Fruit fly (Drosophila melanogaster) ovary, adult (tissue): ENCODE measurements around the gene CG18581.

Experiments used
- CG17801 ChIP-seq: fragments of 200-800 bp; optimal IDR thresholded peaks from 2 replicates; lab custom pipeline; 2019; ENCODE audit warnings: missing biosample characterization, mild to moderate bottlenecking, missing genetic modification characterization, moderate library complexity; ENCODE audit not compliant: partially characterized antibody

Gene CG18581

DNA sequence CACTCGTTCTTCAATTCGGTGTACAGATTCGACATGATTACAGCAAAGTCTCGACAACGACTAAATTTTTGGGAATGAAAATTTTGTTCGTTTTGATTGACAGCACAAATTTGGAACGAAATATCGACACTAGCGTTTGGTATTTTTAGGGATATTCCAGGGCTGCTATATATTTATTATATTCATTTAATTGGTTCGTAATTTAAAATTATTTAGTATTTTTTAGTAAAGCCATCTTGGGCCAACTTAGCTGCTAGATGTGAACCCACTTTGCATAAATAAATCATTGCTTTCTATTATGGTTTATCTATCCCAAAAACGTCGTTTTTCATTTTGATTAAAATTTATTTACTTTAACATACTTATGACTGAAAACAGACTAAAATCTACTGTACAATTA lies 7.5 kb downstream of the CG18581 start, which contains the start of gene Rpn12R:
TSS of gene Rpn12R (minus strand) at position 101 of the 400 bp plus-strand sequence.
- no peak for TF ChIP-seq CG17801

DNA sequence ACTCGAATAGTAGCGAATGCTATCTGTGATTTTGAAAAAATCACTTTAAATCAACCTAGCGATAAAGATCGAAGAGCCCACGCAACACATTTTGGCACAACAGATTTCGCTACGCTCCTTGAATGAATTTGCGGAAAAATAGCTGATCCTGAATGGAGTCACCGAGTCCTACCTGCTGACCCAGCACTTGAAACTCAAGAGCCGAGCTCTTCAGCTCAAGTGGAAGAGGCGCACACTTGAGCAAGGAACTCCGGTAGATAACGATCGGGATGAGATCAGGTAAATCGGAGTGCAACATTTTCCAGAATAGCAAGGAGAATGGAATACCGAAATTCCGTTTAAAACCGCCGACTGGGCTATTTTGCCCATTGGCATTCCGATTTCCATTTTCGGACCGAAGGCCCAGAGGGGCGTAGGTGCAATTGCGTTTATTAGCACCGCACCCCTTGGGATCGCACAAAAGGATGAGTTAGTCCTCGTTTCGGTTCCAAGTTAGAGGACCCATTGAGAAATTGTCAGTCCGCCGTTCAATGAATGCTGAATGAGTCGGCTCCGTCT lies 9.6 kb downstream of the CG18581 start:
- no peak for TF ChIP-seq CG17801

dm6 chr3L:15039510-15039909 lies 10.5 kb downstream of the CG18581 start:
- TF ChIP-seq CG17801, result no peak

- no peak for TF ChIP-seq CG17801
These were observed 14.4 kb downstream of the CG18581 start for dm6 chr3L:15035585-15035984.

DNA sequence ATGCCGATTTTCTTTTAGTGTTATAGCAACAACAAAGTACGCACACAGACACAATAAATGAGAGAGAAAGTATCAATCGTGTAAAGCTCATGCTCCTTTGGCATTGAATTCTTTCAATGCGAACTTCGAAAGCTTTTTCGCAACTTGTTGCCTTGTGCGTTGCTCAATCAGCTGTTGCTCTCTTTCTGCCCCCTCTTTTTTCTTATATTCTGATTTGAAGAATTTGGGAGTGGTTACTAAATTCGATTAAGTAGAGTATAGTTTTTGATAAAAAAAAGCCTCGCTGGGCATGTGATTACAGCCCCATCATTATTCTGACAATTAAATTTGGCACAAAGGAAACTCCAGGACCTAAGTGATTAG lies 15.3 kb downstream of the CG18581 start:
- TF ChIP-seq CG17801, result no peak

dm6 chr3L:15034061-15034713 lies 15.8 kb downstream of the CG18581 start:
- TF ChIP-seq CG17801, result no peak

- TF ChIP-seq CG17801, result no peak
These were observed 18.2 kb downstream of the CG18581 start for dm6 chr3L:15031773-15032172.

DNA sequence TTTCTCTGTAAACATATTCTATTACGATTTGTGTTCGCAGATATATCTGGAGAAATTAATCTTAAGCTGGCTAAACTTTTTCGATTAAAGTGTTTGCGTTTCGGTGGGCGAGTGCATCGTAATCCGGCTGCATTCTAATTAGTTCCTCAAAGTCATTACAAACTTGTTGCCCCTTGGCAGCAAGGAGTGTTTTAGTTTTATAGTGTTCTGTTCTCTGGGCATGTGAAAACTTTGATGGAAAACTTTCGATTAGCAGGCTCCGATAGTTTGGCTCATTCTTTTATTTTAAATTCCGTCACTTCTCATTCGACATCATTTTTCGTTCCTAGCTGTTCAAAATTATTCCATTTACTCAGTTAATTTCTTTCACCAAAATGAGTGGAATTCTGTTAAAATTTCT lies 26.8 kb downstream of the CG18581 start, which contains the start of gene CG32148:
TSS of gene CG32148 (plus strand) at position 301 of the 400 bp plus-strand sequence.
- TF ChIP-seq CG17801, result no peak

dm6 chr3L:15021008-15021407 lies 29.0 kb downstream of the CG18581 start:
- TF ChIP-seq CG17801, result no peak

DNA sequence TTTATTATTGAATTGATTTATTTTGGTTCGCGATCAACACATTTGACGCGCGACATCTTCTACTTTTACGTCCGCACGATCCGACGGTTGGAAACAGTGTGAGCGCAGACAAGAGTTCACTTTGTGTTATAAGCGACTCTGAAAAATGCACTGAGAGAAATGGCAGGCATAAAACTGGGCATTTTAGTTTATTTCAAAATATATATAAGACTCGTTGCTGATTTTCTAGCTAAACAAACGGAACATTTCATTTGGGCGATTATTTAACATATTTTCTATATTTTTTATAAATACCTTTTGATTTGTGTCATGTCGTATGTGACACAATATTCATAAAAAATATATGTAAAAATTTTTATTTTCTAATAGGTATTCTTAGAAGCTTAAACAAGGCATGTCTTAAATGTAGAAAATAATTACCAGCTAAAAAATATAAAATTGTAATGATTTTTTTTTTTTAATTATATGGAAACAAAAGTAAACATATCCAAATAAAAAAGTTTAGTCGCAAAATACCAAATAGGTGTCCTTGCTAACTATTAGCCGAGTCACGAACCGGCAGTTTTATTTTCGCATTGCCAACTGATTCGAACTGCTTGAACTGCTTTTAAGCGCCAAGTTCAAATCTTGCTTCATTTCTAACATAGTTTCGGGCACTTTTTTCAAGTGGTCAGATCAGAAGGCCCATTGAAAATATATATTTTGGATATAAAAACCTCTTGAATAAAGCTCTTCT lies 35.9 kb downstream of the CG18581 start, which contains the start of gene Reck:
TSS of gene Reck (minus strand) at position 106 of the 736 bp plus-strand sequence.
- no peak for TF ChIP-seq CG17801

DNA sequence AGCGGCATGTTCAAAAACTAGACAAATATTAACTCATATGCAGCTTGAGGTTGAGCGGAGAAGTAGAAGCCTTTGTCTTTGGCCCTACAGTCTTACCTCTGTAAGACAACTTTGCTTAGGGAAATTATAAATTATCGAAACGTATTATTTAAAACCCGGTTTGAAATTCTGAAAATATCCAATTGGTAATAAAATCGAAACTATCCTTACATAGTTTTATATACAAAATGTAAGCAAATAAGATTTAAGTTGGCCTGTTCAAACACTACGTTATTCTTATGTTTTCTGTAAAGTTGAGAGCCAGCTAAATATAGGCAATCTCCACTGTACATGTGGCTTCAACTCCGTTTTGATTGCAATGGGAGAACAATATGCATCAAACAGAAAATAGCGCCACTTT lies 36.7 kb downstream of the CG18581 start:
- no peak for TF ChIP-seq CG17801

DNA sequence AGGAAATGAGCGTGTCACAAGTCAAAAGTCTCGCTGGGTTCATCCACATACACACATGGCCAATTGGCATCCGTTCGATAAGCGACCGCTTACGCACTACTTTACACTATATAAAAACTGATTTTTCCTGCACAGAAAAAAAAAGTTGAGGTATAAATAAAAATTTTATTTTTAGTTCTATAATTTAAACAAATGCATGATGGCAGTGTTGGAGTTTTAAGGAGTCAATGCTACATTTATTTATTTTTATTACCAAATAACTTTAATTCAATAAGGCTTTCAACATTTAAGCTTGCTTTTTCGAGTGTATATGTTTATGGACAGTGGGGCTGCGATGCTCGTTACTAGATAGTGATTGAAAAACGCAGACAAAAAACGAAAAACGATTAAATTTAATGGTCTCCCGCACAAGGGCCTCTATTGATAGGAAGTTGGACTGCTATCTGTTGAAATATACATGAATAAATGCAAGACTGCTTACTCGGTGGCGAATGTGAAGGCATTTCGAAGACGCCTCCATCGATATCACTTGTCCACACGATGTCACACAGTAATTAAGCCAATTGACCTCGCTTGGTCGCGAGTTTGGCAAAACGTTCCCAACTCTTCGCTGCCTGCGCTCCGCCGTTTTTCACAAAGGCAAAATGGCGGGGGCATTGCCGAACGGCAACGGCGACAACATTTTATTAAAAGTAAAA lies 38.2 kb downstream of the CG18581 start:
- no peak for TF ChIP-seq CG17801

DNA sequence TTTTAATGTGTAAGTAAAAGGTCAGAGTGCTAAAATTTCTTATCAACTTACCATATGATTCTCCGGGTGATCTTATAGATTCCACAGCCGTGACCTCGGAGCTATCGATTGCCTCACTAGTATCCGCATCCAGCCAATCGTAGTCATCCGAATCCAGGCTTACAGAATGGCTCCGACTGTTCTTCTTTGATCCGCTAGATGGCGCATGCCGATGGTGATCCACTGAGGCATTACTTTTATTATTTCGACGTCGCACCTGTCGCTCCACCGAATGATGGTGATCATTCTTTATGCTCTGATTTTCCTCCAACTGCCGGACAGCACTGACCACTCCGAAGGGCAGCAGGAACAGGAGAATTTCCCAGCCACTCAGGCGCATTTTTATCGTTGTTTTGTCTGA lies 38.9 kb downstream of the CG18581 start:
- TF ChIP-seq CG17801, result no peak

- TF ChIP-seq CG17801, result no peak
These were observed 39.4 kb downstream of the CG18581 start for dm6 chr3L:15010601-15011000.

DNA sequence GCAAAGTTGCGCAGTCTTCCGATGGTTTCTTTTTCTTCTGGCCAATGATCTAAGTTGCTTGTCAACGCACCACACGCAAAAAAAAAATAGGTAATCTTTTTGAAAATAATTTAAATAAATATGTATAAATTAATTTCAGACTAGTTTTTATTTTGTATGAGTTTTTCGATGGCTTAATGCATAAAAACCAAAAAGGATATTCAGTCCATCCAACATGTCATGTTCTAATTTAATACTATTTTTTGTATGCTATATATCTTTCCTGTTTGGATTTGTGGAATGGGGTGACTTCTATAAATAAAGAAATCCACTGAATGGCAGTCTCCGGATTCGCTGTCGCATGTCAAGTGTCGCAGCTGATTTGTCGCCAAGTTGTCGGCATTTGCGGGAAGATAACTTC lies 40.3 kb downstream of the CG18581 start:
- TF ChIP-seq CG17801, result no peak

dm6 chr3L:15007271-15007948 lies 42.6 kb downstream of the CG18581 start:
- no peak for TF ChIP-seq CG17801

- no peak for TF ChIP-seq CG17801
These were observed 43.2 kb downstream of the CG18581 start for dm6 chr3L:15006825-15007224.
